Worm (Caenorhabditis elegans): ENCODE measurements around the gene srg-46.

- TF ChIP-seq pha-4 (tag; optimal IDR thresholded peaks at IDR 0.05) (no peak), nfya-1 (tag; optimal IDR thresholded peaks at IDR 0.05; ENCODE audit: borderline replicate concordance, insufficient read depth) (no peak), ama-1 (optimal IDR thresholded peaks at IDR 0.05) (no peak), ama-1 (GFP tag; optimal IDR thresholded peaks at IDR 0.05) (no peak), mcd-1 (GFP tag; IDR thresholded peaks at IDR 0.05) (no peak), ceh-79 (tag; optimal IDR thresholded peaks at IDR 0.05) (no peak), F49E8.2 (tag; optimal IDR thresholded peaks at IDR 0.05; ENCODE audit: insufficient read depth) (no peak), let-526 (GFP tag; IDR thresholded peaks at IDR 0.05) (no peak), madf-8 (GFP tag; conservative IDR thresholded peaks at IDR 0.05) (no peak)
Observed at ce11 chrV:13327463-13327862, 36.1 kb upstream of the srg-46 start, which contains the start of gene str-37.
